Fruit fly (Drosophila melanogaster) whole organism, adult: ENCODE measurements around the gene Tg.

Experiments used
- CG11617 ChIP-seq: fragments of 200-800 bp; sonication (Bioruptor generic); optimal IDR thresholded peaks from 2 replicates; lab custom pipeline; 2017; ENCODE audit warnings: mild to moderate bottlenecking, missing biosample characterization, missing genetic modification reagents, missing genetic modification characterization
- CG12768 ChIP-seq: fragments of 200-800 bp; sonication (Bioruptor generic); optimal IDR thresholded peaks from 2 replicates; lab custom pipeline; 2017; ENCODE audit warnings: missing biosample characterization, missing genetic modification characterization, mild to moderate bottlenecking, moderate library complexity, missing genetic modification reagents
- CG14711 ChIP-seq: fragments of 200-800 bp; sonication (Bioruptor generic); optimal IDR thresholded peaks from 2 replicates; lab custom pipeline; 2018; ENCODE audit warnings: missing biosample characterization, mild to moderate bottlenecking, missing genetic modification characterization, moderate library complexity
- CG1620 ChIP-seq: fragments of 200-800 bp; sonication (Bioruptor generic); optimal IDR thresholded peaks from 2 replicates; lab custom pipeline; 2016; ENCODE audit warnings: missing biosample characterization, missing genetic modification characterization
- CG33017 ChIP-seq: fragments of 200-800 bp; sonication (Bioruptor generic); optimal IDR thresholded peaks from 2 replicates; lab custom pipeline; 2018; ENCODE audit warnings: missing biosample characterization, mild to moderate bottlenecking, missing genetic modification characterization, moderate library complexity
- CG5204 ChIP-seq: fragments of 200-800 bp; sonication (Bioruptor generic); optimal IDR thresholded peaks from 2 replicates; lab custom pipeline; 2016; ENCODE audit warnings: missing biosample characterization, missing genetic modification characterization
- CG7045 ChIP-seq: fragments of 200-800 bp; sonication (Bioruptor generic); optimal IDR thresholded peaks from 2 replicates; lab custom pipeline; 2017; ENCODE audit warnings: missing biosample characterization, mild to moderate bottlenecking, missing genetic modification characterization
- CG7101 ChIP-seq: fragments of 200-800 bp; sonication (Bioruptor generic); optimal IDR thresholded peaks from 2 replicates; lab custom pipeline; 2018; ENCODE audit warnings: missing biosample characterization, mild to moderate bottlenecking, missing genetic modification characterization, moderate library complexity
- Clk ChIP-seq: fragments of 200-800 bp; sonication (Bioruptor generic); optimal IDR thresholded peaks from 2 replicates; lab custom pipeline; 2017; ENCODE audit warnings: missing biosample characterization, missing genetic modification characterization
- Crg-1 ChIP-seq: fragments of 200-800 bp; sonication (Bioruptor generic); optimal IDR thresholded peaks from 2 replicates; lab custom pipeline; 2016; ENCODE audit warnings: missing biosample characterization, missing genetic modification characterization
- Hr96 ChIP-seq: fragments of 200-800 bp; sonication (Bioruptor generic); optimal IDR thresholded peaks from 2 replicates; lab custom pipeline; 2016; ENCODE audit warnings: missing biosample characterization, missing genetic modification characterization
- Mnt ChIP-seq: fragments of 200-800 bp; sonication (Bioruptor generic); optimal IDR thresholded peaks from 2 replicates; lab custom pipeline; 2016; ENCODE audit warnings: missing biosample characterization, mild to moderate bottlenecking, missing genetic modification characterization
- bab1 ChIP-seq: fragments of 200-800 bp; sonication (Bioruptor generic); optimal IDR thresholded peaks from 3 replicates; lab custom pipeline; 2019; ENCODE audit warnings: missing biosample characterization, mild to moderate bottlenecking, missing genetic modification characterization, moderate library complexity
- cic ChIP-seq: fragments of 200-800 bp; sonication (Bioruptor generic); optimal IDR thresholded peaks from 2 replicates; lab custom pipeline; 2017; ENCODE audit warnings: missing biosample characterization, mild to moderate bottlenecking, missing genetic modification characterization, moderate library complexity
- cnc ChIP-seq, 2 experiments: fragments of >200 bp; optimal IDR thresholded peaks; 2 replicates each; lab custom pipeline; 2017
- kay ChIP-seq: fragments of 200-800 bp; sonication (Bioruptor generic); peaks from one replicate; lab custom pipeline; 2016; ENCODE audit warnings: missing biosample characterization, missing genetic modification characterization, borderline replicate concordance
- ovo ChIP-seq: fragments of 200-800 bp; sonication (Bioruptor generic); optimal IDR thresholded peaks from 2 replicates; lab custom pipeline; 2016; ENCODE audit warnings: missing biosample characterization, missing genetic modification characterization
- pad ChIP-seq: fragments of 200-800 bp; sonication (Bioruptor generic); optimal IDR thresholded peaks from 3 replicates; lab custom pipeline; 2017; ENCODE audit warnings: missing biosample characterization, missing genetic modification characterization, mild to moderate bottlenecking, moderate library complexity, missing genetic modification reagents
- tj ChIP-seq: fragments of 200-800 bp; sonication (Bioruptor generic); optimal IDR thresholded peaks from 3 replicates; lab custom pipeline; 2017; ENCODE audit warnings: missing biosample characterization, mild to moderate bottlenecking, missing genetic modification characterization, moderate library complexity
- toe ChIP-seq: fragments of 200-800 bp; sonication (Bioruptor generic); optimal IDR thresholded peaks from 2 replicates; lab custom pipeline; 2016; ENCODE audit warnings: missing biosample characterization, missing genetic modification characterization

The Tg gene

DNA sequence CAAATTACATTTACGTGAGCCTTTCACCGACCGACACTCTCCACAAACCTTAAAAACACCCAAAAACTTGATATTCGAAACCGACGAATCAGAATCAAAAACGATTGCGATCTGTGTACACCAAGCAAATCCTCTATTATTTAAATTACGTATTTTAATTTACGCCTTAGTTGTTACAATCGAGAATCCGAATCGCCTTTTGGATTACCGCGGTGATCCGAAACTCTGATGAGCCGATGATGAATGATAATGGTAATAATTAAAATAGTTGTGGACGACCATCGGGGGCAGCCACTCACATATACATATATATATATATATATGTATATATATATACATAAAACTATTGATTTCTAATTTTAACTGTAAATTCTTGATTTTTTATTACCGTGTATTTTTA is 28.5 kb downstream of the Tg start, which contains the start of gene CG7367:
Gene CG7367 (minus strand): TSS at position 101 of the 400 bp plus-strand sequence.
- TF ChIP-seq cnc (optimal IDR thresholded peaks at IDR 0.05; lab: Kevin White, UChicago) (no peak), toe (GFP tag; lab: Kevin White, UChicago) (no peak), CG12768 (GFP tag; lab: Kevin White, UChicago) (no peak), CG7101 (tag; lab: Kevin White, UChicago) (no peak), Crg-1 (GFP tag; lab: Kevin White, UChicago) (no peak)

dm6 chr2L:8040872-8041271 is 29.7 kb downstream of the Tg start, which contains the start of gene CCDC53:
TSS of gene CCDC53 (plus strand) at chr2L:8041106.
- TF ChIP-seq Mnt (GFP tag; lab: Kevin White, UChicago) (no peak), bab1 (GFP tag; lab: Kevin White, UChicago) (peak; percentile 33), Crg-1 (GFP tag; lab: Kevin White, UChicago) (no peak), CG14711 (tag; lab: Kevin White, UChicago) (peak; percentile 98)

DNA sequence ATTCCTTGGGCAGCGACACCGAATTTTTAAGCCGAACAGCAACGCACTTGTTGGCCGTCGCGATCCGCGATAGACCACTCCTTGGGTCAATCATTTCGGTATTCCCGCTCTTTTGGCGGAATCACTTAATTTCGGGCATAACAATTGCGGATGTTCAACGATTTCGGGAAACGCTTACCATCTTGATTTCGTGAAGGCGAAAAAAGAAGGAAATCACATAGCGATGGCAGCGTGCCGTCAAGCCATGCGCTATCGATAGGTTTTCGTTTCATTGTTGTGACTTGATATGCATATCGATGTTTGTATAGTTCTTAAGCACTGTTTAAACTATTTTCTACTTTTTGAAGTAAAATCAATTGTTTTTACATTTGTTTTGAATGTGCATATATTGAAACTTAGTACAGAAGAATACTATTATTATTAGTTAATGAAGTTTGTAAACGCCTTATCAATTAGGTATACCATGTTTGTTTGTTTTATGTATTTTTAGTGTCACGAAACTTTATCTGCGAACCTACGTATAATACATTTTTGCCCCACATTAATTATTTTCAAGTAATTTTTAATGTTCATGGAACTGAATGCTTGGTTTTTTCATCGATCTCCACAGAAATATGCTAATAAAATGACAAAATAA is 31.6 kb downstream of the Tg start, which contains the start of gene RpL36A:
Gene RpL36A (minus strand): TSS at position 265 of the 637 bp plus-strand sequence.
- TF ChIP-seq CG5204 (GFP tag; lab: Kevin White, UChicago) (no peak), ovo (peak; percentile 41), Clk (no peak), Crg-1 (GFP tag; lab: Kevin White, UChicago) (peak; percentile 35), CG12768 (GFP tag; lab: Kevin White, UChicago) (no peak), CG7045 (GFP tag; lab: Kevin White, UChicago) (no peak), CG1620 (GFP tag; lab: Kevin White, UChicago) (peak; percentile 70), Hr96 (GFP tag; lab: Kevin White, UChicago) (no peak), pad (GFP tag; lab: Kevin White, UChicago) (no peak), CG33017 (tag; lab: Kevin White, UChicago) (peak; percentile 40), tj (peak; percentile 1), cic (GFP tag; lab: Kevin White, UChicago) (no peak), Mnt (GFP tag; lab: Kevin White, UChicago) (peak; percentile 7), cnc (optimal IDR thresholded peaks at IDR 0.05; lab: Kevin White, UChicago) (no peak), toe (GFP tag; lab: Kevin White, UChicago) (no peak), CG14711 (tag; lab: Kevin White, UChicago) (peak; percentile 40), CG11617 (GFP tag; lab: Kevin White, UChicago) (peak; percentile 65), CG7101 (tag; lab: Kevin White, UChicago) (peak; percentile 75), kay (no peak), bab1 (GFP tag; lab: Kevin White, UChicago) (peak; percentile 71)

dm6 chr2L:8043282-8043668 is 32.1 kb downstream of the Tg start, which contains the start of gene Megf8:
TSS of gene Megf8 (plus strand) at chr2L:8043471.
- TF ChIP-seq CG11617 (GFP tag; lab: Kevin White, UChicago) (no peak), CG33017 (tag; lab: Kevin White, UChicago) (no peak), CG5204 (GFP tag; lab: Kevin White, UChicago) (no peak), bab1 (GFP tag; lab: Kevin White, UChicago) (no peak), Mnt (GFP tag; lab: Kevin White, UChicago) (no peak), CG1620 (GFP tag; lab: Kevin White, UChicago) (no peak), cnc (optimal IDR thresholded peaks at IDR 0.05; lab: Kevin White, UChicago) (no peak)

- TF ChIP-seq CG7045 (GFP tag; lab: Kevin White, UChicago): no peak
- peak; percentile 15 for TF ChIP-seq cic (GFP tag; lab: Kevin White, UChicago)
- TF ChIP-seq Hr96 (GFP tag; lab: Kevin White, UChicago): no peak
- peak; percentile 75 for TF ChIP-seq CG11617 (GFP tag; lab: Kevin White, UChicago)
- TF ChIP-seq cnc (optimal IDR thresholded peaks at IDR 0.05; lab: Kevin White, UChicago): peak; percentile 92 to 98
- TF ChIP-seq CG7101 (tag; lab: Kevin White, UChicago): peak; percentile 64
- no peak for TF ChIP-seq CG1620 (GFP tag; lab: Kevin White, UChicago)
- no peak for TF ChIP-seq kay
- TF ChIP-seq CG14711 (tag; lab: Kevin White, UChicago): peak; percentile 77
- TF ChIP-seq Clk: no peak
- TF ChIP-seq CG12768 (GFP tag; lab: Kevin White, UChicago): peak; percentile 40
- TF ChIP-seq tj: peak; percentile 15
- TF ChIP-seq CG5204 (GFP tag; lab: Kevin White, UChicago): no peak
- peak; percentile 28 for TF ChIP-seq Mnt (GFP tag; lab: Kevin White, UChicago)
- peak; percentile 14 for TF ChIP-seq ovo
- TF ChIP-seq Crg-1 (GFP tag; lab: Kevin White, UChicago): peak; percentile 34
- peak; percentile 63 for TF ChIP-seq CG33017 (tag; lab: Kevin White, UChicago)
- TF ChIP-seq toe (GFP tag; lab: Kevin White, UChicago): no peak
- peak; percentile 5 for TF ChIP-seq pad (GFP tag; lab: Kevin White, UChicago)
- peak; percentile 67 for TF ChIP-seq bab1 (GFP tag; lab: Kevin White, UChicago)
Observed at dm6 chr2L:8071112-8071976, 60.1 kb downstream of the Tg start, which contains the start of gene poe. TSS of gene poe (minus strand) at chr2L:8071624.
